Worm (Caenorhabditis elegans) whole organism, young adult: ENCODE measurements around the gene ndub-3.
A peak's percentile ranks its signal among the peaks of the same experiment; 100 is the strongest.

Experiments
- B0035.1 ChIP-seq: sonication (generic microtip); optimal IDR thresholded peaks from 2 replicates; lab custom pipeline; 2016; ENCODE audit warnings: missing genetic modification characterization, mild to moderate bottlenecking, missing compliant biosample characterization, missing genotype, missing genetic modification reagents
- C17E4.6 ChIP-seq: fragments of 200-800 bp; sonication (Bioruptor generic); IDR thresholded peaks from 2 replicates; pipeline ENCODE4 v1.3.6; 2022; ENCODE audit warnings: missing genetic modification reagents, missing genetic modification characterization, missing compliant biosample characterization
- F10E7.11 ChIP-seq: sonication (generic microtip); optimal IDR thresholded peaks from 2 replicates; lab custom pipeline; 2017; ENCODE audit warnings: mild to moderate bottlenecking, missing genetic modification characterization, moderate library complexity, missing compliant biosample characterization
- F23B12.7 ChIP-seq: sonication (generic microtip); optimal IDR thresholded peaks from 2 replicates; lab custom pipeline; 2017; ENCODE audit warnings: missing genetic modification characterization, mild to moderate bottlenecking, missing compliant biosample characterization, antibody characterized with exemption, moderate library complexity; ENCODE audit not compliant: insufficient read depth
- F39B2.1 ChIP-seq: fragments of 200-800 bp; sonication (Bioruptor generic); IDR thresholded peaks from 2 replicates; pipeline ENCODE4 v1.3.6; 2022; ENCODE audit warnings: missing genetic modification reagents, missing genetic modification characterization, missing compliant biosample characterization
- F55B11.4 ChIP-seq: sonication (generic microtip); optimal IDR thresholded peaks from 2 replicates; lab custom pipeline; 2016; ENCODE audit warnings: missing compliant biosample characterization, missing genetic modification characterization, borderline replicate concordance; ENCODE audit not compliant: insufficient read depth
- F57C9.4 ChIP-seq: sonication (generic microtip); optimal IDR thresholded peaks from 2 replicates; lab custom pipeline; 2017; ENCODE audit warnings: mild to moderate bottlenecking, missing genetic modification characterization, missing compliant biosample characterization
- ZK185.1 ChIP-seq: sonication (generic microtip); optimal IDR thresholded peaks from 2 replicates; lab custom pipeline; 2016; ENCODE audit warnings: mild to moderate bottlenecking, missing genetic modification characterization, missing compliant biosample characterization; ENCODE audit not compliant: poor library complexity, severe bottlenecking
- akir-1 ChIP-seq: fragments of 200-800 bp; sonication (Bioruptor generic); optimal IDR thresholded peaks from 2 replicates; lab custom pipeline; 2018; ENCODE audit warnings: mild to moderate bottlenecking, missing genetic modification characterization, moderate library complexity, missing compliant biosample characterization
- attf-5 ChIP-seq: fragments of 200-800 bp; sonication (Bioruptor generic); optimal IDR thresholded peaks from 2 replicates; lab custom pipeline; 2018; ENCODE audit warnings: mild to moderate bottlenecking, missing genetic modification characterization, missing compliant biosample characterization
- ccch-3 ChIP-seq: fragments of 200-800 bp; sonication (Bioruptor generic); optimal IDR thresholded peaks from 2 replicates; lab custom pipeline; 2018; ENCODE audit warnings: mild to moderate bottlenecking, missing genetic modification characterization, missing compliant biosample characterization
- ceh-91 ChIP-seq: fragments of 200-800 bp; sonication (Bioruptor generic); IDR thresholded peaks from 2 replicates; pipeline ENCODE4 v1.3.6; 2022; ENCODE audit warnings: missing genetic modification reagents, missing genetic modification characterization, missing compliant biosample characterization
- dox-1 ChIP-seq: fragments of 200-800 bp; sonication (Bioruptor generic); IDR thresholded peaks from 2 replicates; pipeline ENCODE4 v1.3.6; 2022; ENCODE audit warnings: missing genetic modification reagents, missing genetic modification characterization, missing compliant biosample characterization
- dpff-1 ChIP-seq: sonication (generic microtip); optimal IDR thresholded peaks from 2 replicates; lab custom pipeline; 2017; ENCODE audit warnings: mild to moderate bottlenecking, missing genetic modification characterization, missing compliant biosample characterization
- dpl-1 ChIP-seq: fragments of 150-350 bp; optimal IDR thresholded peaks from 2 replicates; lab custom pipeline; 2014; ENCODE audit warnings: missing biosample characterization, missing genetic modification reagents, missing genetic modification characterization
- egl-18 ChIP-seq: fragments of 200-800 bp; sonication (Bioruptor generic); IDR thresholded peaks from 2 replicates; pipeline ENCODE4 v1.3.6; 2022; ENCODE audit warnings: missing genetic modification reagents, missing genetic modification characterization, missing compliant biosample characterization
- egrh-3 ChIP-seq: fragments of 200-800 bp; sonication (Bioruptor generic); IDR thresholded peaks from 2 replicates; pipeline ENCODE4 v1.3.6; 2022; ENCODE audit warnings: missing genetic modification reagents, missing genetic modification characterization, missing compliant biosample characterization
- ets-4 ChIP-seq: fragments of 200-800 bp; sonication (Bioruptor generic); optimal IDR thresholded peaks from 2 replicates; lab custom pipeline; 2018; ENCODE audit warnings: mild to moderate bottlenecking, missing genetic modification characterization, missing compliant biosample characterization
- gei-17 ChIP-seq: fragments of 200-800 bp; sonication (Bioruptor generic); optimal IDR thresholded peaks from 2 replicates; lab custom pipeline; 2018; ENCODE audit warnings: mild to moderate bottlenecking, missing genetic modification characterization, missing compliant biosample characterization
- him-1 ChIP-seq: sonication (generic microtip); optimal IDR thresholded peaks from 2 replicates; lab custom pipeline; 2016; ENCODE audit warnings: missing genotype, missing genetic modification reagents, missing genetic modification characterization, missing compliant biosample characterization
- hlh-12 ChIP-seq: sonication (generic microtip); optimal IDR thresholded peaks from 2 replicates; lab custom pipeline; 2016; ENCODE audit warnings: missing genetic modification characterization, missing compliant biosample characterization
- hmg-1.2 ChIP-seq: fragments of 200-800 bp; sonication (Bioruptor generic); IDR thresholded peaks from 2 replicates; pipeline ENCODE4 v1.3.6; 2022; ENCODE audit warnings: missing genetic modification reagents, missing genetic modification characterization, missing compliant biosample characterization
- hsf-1 ChIP-seq: fragments of 200-800 bp; sonication (Bioruptor generic); IDR thresholded peaks from 2 replicates; pipeline ENCODE4 v1.3.6; 2022; ENCODE audit warnings: missing genetic modification reagents, missing genetic modification characterization, missing compliant biosample characterization
- lag-1 ChIP-seq: fragments of 200-800 bp; sonication (Bioruptor generic); IDR thresholded peaks from 2 replicates; pipeline ENCODE4 v1.3.6; 2022; ENCODE audit warnings: missing genetic modification reagents, missing genetic modification characterization, missing compliant biosample characterization
- let-607 ChIP-seq, 2 experiments: fragments of 200-800 bp in 1 of 2; sonication (Bioruptor generic) in 1 of 2; sonication (generic microtip) in 1 of 2; optimal IDR thresholded peaks; 2 replicates each; lab custom pipeline; 2016 to 2018; ENCODE audit warnings: mild to moderate bottlenecking in 2 of 2, missing compliant biosample characterization in 2 of 2, missing genetic modification characterization in 2 of 2, moderate library complexity in 2 of 2, missing genotype in 1 of 2
- lsl-1 ChIP-seq: fragments of 200-800 bp; sonication (Bioruptor generic); optimal IDR thresholded peaks from 2 replicates; lab custom pipeline; 2018; ENCODE audit warnings: mild to moderate bottlenecking, missing genetic modification characterization, moderate library complexity, missing compliant biosample characterization
- lsy-27 ChIP-seq: sonication (generic microtip); optimal IDR thresholded peaks from 2 replicates; lab custom pipeline; 2017; ENCODE audit warnings: missing genetic modification characterization, mild to moderate bottlenecking, missing compliant biosample characterization, antibody characterized with exemption, missing genotype, borderline replicate concordance; ENCODE audit not compliant: insufficient read depth
- madf-6 ChIP-seq: fragments of 200-800 bp; sonication (Bioruptor generic); IDR thresholded peaks from 2 replicates; pipeline ENCODE4 v1.3.6; 2022; ENCODE audit warnings: missing genetic modification reagents, missing genetic modification characterization, missing compliant biosample characterization
- nfya-1 ChIP-seq: sonication (generic microtip); optimal IDR thresholded peaks from 2 replicates; lab custom pipeline; 2017; ENCODE audit warnings: antibody characterized with exemption, missing compliant biosample characterization, missing genetic modification characterization, borderline replicate concordance; ENCODE audit not compliant: insufficient read depth
- nfya-2 ChIP-seq: fragments of 200-800 bp; sonication (Bioruptor generic); IDR thresholded peaks from 2 replicates; pipeline ENCODE4 v1.3.6; 2022; ENCODE audit warnings: missing genetic modification reagents, missing genetic modification characterization, missing compliant biosample characterization
- nhr-179 ChIP-seq: sonication (generic microtip); optimal IDR thresholded peaks from 2 replicates; lab custom pipeline; 2016; ENCODE audit warnings: mild to moderate bottlenecking, missing genetic modification characterization, missing compliant biosample characterization
- nhr-80 ChIP-seq: sonication (generic microtip); optimal IDR thresholded peaks from 2 replicates; lab custom pipeline; 2016; ENCODE audit warnings: missing genetic modification characterization, missing compliant biosample characterization
- nhr-90 ChIP-seq: sonication (generic microtip); optimal IDR thresholded peaks from 2 replicates; lab custom pipeline; 2016; ENCODE audit warnings: missing genotype, mild to moderate bottlenecking, missing genetic modification characterization, missing compliant biosample characterization
- sea-2 ChIP-seq: fragments of 200-800 bp; sonication (Bioruptor generic); IDR thresholded peaks from 2 replicates; pipeline ENCODE4 v1.3.6; 2022; ENCODE audit warnings: missing genetic modification characterization, missing compliant biosample characterization
- snpc-3.4 ChIP-seq: sonication (generic microtip); optimal IDR thresholded peaks from 2 replicates; lab custom pipeline; 2017; ENCODE audit warnings: missing genetic modification characterization, mild to moderate bottlenecking, missing compliant biosample characterization, antibody characterized with exemption, moderate library complexity, missing genotype, missing genetic modification reagents
- somi-1 ChIP-seq: fragments of 200-800 bp; sonication (Bioruptor generic); optimal IDR thresholded peaks from 2 replicates; lab custom pipeline; 2018; ENCODE audit warnings: mild to moderate bottlenecking, missing genetic modification characterization, missing compliant biosample characterization
- sptf-2 ChIP-seq: fragments of 200-800 bp; sonication (Bioruptor generic); optimal IDR thresholded peaks from 2 replicates; lab custom pipeline; 2018; ENCODE audit warnings: mild to moderate bottlenecking, missing genetic modification characterization, missing compliant biosample characterization
- tbp1 ChIP-seq: fragments of 200-800 bp; sonication (Bioruptor generic); optimal IDR thresholded peaks from 2 replicates; lab custom pipeline; 2018; ENCODE audit warnings: mild to moderate bottlenecking, missing genetic modification characterization, missing compliant biosample characterization
- unc-62 ChIP-seq: fragments of 150-350 bp; optimal IDR thresholded peaks from 2 replicates; lab custom pipeline; 2014; ENCODE audit warnings: missing biosample characterization, missing genetic modification reagents, missing genetic modification characterization
- xnd-1 ChIP-seq: sonication (generic microtip); optimal IDR thresholded peaks from 2 replicates; lab custom pipeline; 2016; ENCODE audit warnings: missing genotype, missing genetic modification reagents, missing genetic modification characterization, missing compliant biosample characterization
- ztf-28 ChIP-seq: fragments of 200-800 bp; sonication (Bioruptor generic); IDR thresholded peaks from 2 replicates; pipeline ENCODE4 v1.3.6; 2022; ENCODE audit warnings: missing genetic modification reagents, missing genetic modification characterization, missing compliant biosample characterization
- ztf-6 ChIP-seq: fragments of 200-800 bp; sonication (Bioruptor generic); IDR thresholded peaks from 2 replicates; pipeline ENCODE4 v1.3.6; 2022; ENCODE audit warnings: missing genetic modification reagents, missing genetic modification characterization, missing compliant biosample characterization

The ndub-3 gene

ce11 chrII:9005067-9005466 lies 40.4 kb upstream of the ndub-3 start, which contains the start of gene F44G4.7:
Gene F44G4.7, minus strand, starts transcription at chrII:9005167.
- no peak for TF ChIP-seq egrh-3
- TF ChIP-seq F57C9.4 (tag; lab: Kevin White, UChicago): no peak
- no peak for TF ChIP-seq egl-18 (GFP tag; lab: Robert Waterston, UW)
- TF ChIP-seq dpl-1 (GFP tag; lab: Kevin White, UChicago): no peak
- TF ChIP-seq, all 124 proteins: peak for 0

- no peak for TF ChIP-seq madf-6 (GFP tag; lab: Robert Waterston, UW)
- TF ChIP-seq ztf-28 (GFP tag; lab: Robert Waterston, UW): no peak
- TF ChIP-seq C17E4.6 (GFP tag; lab: Robert Waterston, UW): no peak
- no peak for TF ChIP-seq ets-4
- TF ChIP-seq F55B11.4: no peak
- no peak for TF ChIP-seq hmg-1.2 (GFP tag; lab: Robert Waterston, UW)
- no peak for TF ChIP-seq ZK185.1
- no peak for TF ChIP-seq xnd-1
- no peak for TF ChIP-seq hsf-1 (GFP tag; lab: Robert Waterston, UW)
- TF ChIP-seq lag-1 (GFP tag; lab: Robert Waterston, UW): no peak
- TF ChIP-seq let-607 (tag; optimal IDR thresholded peaks at IDR 0.05; lab: Kevin White, UChicago): no peak
- no peak for TF ChIP-seq nhr-80 (tag; lab: Kevin White, UChicago)
- no peak for TF ChIP-seq unc-62 (GFP tag; lab: Kevin White, UChicago)
- no peak for TF ChIP-seq nhr-179
- no peak for TF ChIP-seq nfya-1 (tag; lab: Kevin White, UChicago)
- no peak for TF ChIP-seq sptf-2 (GFP tag; lab: Kevin White, UChicago)
- no peak for TF ChIP-seq F39B2.1 (GFP tag; lab: Robert Waterston, UW)
- no peak for TF ChIP-seq snpc-3.4 (tag; lab: Kevin White, UChicago)
- TF ChIP-seq nfya-2 (GFP tag; lab: Robert Waterston, UW): no peak
Observed at ce11 chrII:9001743-9002222, 37.1 kb upstream of the ndub-3 start, which contains the start of gene F44G4.6. Gene F44G4.6, minus strand, starts transcription at chrII:9001793.

DNA sequence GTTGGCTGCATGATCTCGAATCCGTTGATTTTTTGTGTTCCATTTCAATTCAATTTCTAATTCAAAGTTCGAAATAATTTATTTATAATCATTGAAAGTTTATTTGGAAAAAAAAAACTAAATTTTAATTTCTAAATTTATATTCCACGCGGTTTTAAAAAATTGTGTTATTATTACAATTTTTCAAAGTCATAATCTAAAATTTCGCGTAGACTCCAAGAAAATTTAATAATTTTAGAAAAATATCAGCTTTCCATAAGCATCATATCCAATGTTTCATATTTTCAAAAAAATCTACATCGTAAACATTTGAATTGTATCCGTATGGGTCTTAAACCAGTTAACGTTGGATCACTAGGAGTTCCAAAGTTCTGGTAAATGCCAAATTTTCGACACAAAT lies 35.6 kb upstream of the ndub-3 start, which contains the start of gene F44G4.5:
Gene F44G4.5 (minus strand): TSS at position 101 of the 400 bp plus-strand sequence.
- TF ChIP-seq dpff-1 (tag; lab: Kevin White, UChicago): no peak
- TF ChIP-seq sea-2: no peak
- no peak for TF ChIP-seq B0035.1 (tag; lab: Kevin White, UChicago)
- TF ChIP-seq dox-1 (GFP tag; lab: Robert Waterston, UW): no peak

- TF ChIP-seq him-1 (no peak), lsl-1 (GFP tag; lab: Kevin White, UChicago) (peak; percentile 69), attf-5 (GFP tag; lab: Kevin White, UChicago) (peak; percentile 2), ets-4 (no peak), hlh-12 (tag; lab: Kevin White, UChicago) (no peak)
Observed at ce11 chrII:8997479-8997878, 32.8 kb upstream of the ndub-3 start, which contains the start of the genes F44G4.3 and tdp-1. Gene F44G4.3, minus strand, starts transcription at chrII:8997662. Gene tdp-1, plus strand, starts transcription at chrII:8997825.

ce11 chrII:8996064-8996463 lies 31.4 kb upstream of the ndub-3 start, which contains the start of gene ndub-2:
Gene ndub-2, plus strand, starts transcription at chrII:8996364.
- TF ChIP-seq ceh-91 (GFP tag; lab: Robert Waterston, UW): no peak
- TF ChIP-seq lsl-1 (GFP tag; lab: Kevin White, UChicago): no peak
- no peak for TF ChIP-seq akir-1 (GFP tag; lab: Kevin White, UChicago)
- no peak for TF ChIP-seq somi-1 (GFP tag; lab: Kevin White, UChicago)
- TF ChIP-seq hmg-1.2 (GFP tag; lab: Robert Waterston, UW): no peak
- TF ChIP-seq gei-17 (GFP tag; lab: Kevin White, UChicago): no peak
- TF ChIP-seq tbp1 (GFP tag; lab: Kevin White, UChicago): no peak
- TF ChIP-seq sptf-2 (GFP tag; lab: Kevin White, UChicago): no peak
- no peak for TF ChIP-seq hsf-1 (GFP tag; lab: Robert Waterston, UW)
- TF ChIP-seq ztf-6 (GFP tag; lab: Robert Waterston, UW): no peak
- TF ChIP-seq lsy-27 (tag; lab: Kevin White, UChicago): no peak
- TF ChIP-seq nhr-90 (tag; lab: Kevin White, UChicago): no peak
- no peak for TF ChIP-seq F10E7.11 (tag; lab: Kevin White, UChicago)
- no peak for TF ChIP-seq F23B12.7
- no peak for TF ChIP-seq ccch-3 (GFP tag; lab: Kevin White, UChicago)
